Worm (Caenorhabditis elegans) whole organism, L1 larva: ENCODE measurements around the gene Y57G11A.5.

Experiments
- efl-3 ChIP-seq: fragments of 200-800 bp; sonication (Bioruptor generic); optimal IDR thresholded peaks from 2 replicates; lab custom pipeline; 2018; ENCODE audit warnings: mild to moderate bottlenecking, missing genetic modification characterization, missing compliant biosample characterization
- fos-1 ChIP-seq: fragments of 150-350 bp; optimal IDR thresholded peaks from 2 replicates; lab custom pipeline; 2014; ENCODE audit warnings: missing biosample characterization, missing genetic modification characterization
- lin-39 ChIP-seq: fragments of 150-350 bp; optimal IDR thresholded peaks from 2 replicates; lab custom pipeline; 2014; ENCODE audit warnings: missing biosample characterization, missing genetic modification reagents, missing genetic modification characterization
- nhr-12 ChIP-seq: sonication (generic microtip); optimal IDR thresholded peaks from 2 replicates; lab custom pipeline; 2017; ENCODE audit warnings: missing biosample characterization, missing genetic modification characterization
- nhr-77 ChIP-seq: fragments of 150-350 bp; optimal IDR thresholded peaks from 2 replicates; lab custom pipeline; 2014; ENCODE audit warnings: missing biosample characterization, missing genetic modification characterization
- pqm-1 ChIP-seq: sonication (generic microtip); optimal IDR thresholded peaks from 3 replicates; lab custom pipeline; 2017; ENCODE audit warnings: missing biosample characterization, missing genetic modification characterization
- tbx-2 ChIP-seq: sonication (generic microtip); optimal IDR thresholded peaks from 2 replicates; lab custom pipeline; 2016; ENCODE audit warnings: missing genetic modification characterization, missing compliant biosample characterization
- tlp-1 ChIP-seq: fragments of 150-350 bp; optimal IDR thresholded peaks from 2 replicates; lab custom pipeline; 2014; ENCODE audit warnings: missing biosample characterization, missing genetic modification characterization
- unc-62 ChIP-seq: fragments of 150-350 bp; optimal IDR thresholded peaks from 2 replicates; lab custom pipeline; 2014; ENCODE audit warnings: missing biosample characterization, missing genetic modification reagents, missing genetic modification characterization

DNA sequence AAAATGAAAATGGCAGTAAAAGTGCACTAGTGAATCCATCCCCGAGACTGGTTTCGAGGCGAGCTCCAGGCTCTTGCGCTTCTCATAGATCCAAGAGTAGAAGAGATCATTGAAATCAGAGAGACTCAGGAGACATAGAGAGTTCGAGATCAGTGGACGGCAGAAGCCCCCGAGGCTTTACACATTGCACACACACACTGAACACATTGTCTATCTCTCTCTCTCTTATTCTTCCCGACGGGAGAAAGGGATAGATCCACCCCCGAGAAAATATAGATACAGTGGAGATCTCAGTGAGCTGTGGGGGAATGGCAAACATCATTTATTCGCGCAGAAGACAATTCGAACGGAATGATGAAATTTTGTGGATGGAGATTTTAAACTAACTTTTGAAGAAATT lies 5.3 kb downstream of the Y57G11A.5 start:
- TF ChIP-seq tlp-1 (no peak), pqm-1 (tag; lab: Kevin White, UChicago) (no peak), nhr-12 (tag; lab: Kevin White, UChicago) (no peak), unc-62 (no peak), fos-1 (tag; lab: Kevin White, UChicago) (no peak), lin-39 (tag; lab: Kevin White, UChicago) (no peak), tbx-2 (tag; lab: Kevin White, UChicago) (no peak), efl-3 (no peak), nhr-77 (no peak)
